Fruit fly (Drosophila melanogaster) whole organism, embryonic: ENCODE results near the gene CG10222.

ENCODE experiments used
- Awh ChIP-seq: fragments of 200-800 bp; sonication (Bioruptor generic); IDR thresholded peaks from 2 replicates; pipeline ENCODE4, ENCODE4 v1.3.6; 2022; ENCODE audit warnings: missing biosample characterization, missing genetic modification characterization
- B-H1 ChIP-seq: fragments of 200-800 bp; sonication (Bioruptor generic); IDR thresholded peaks from 3 replicates; pipeline ENCODE4 v1.3.6; 2022; ENCODE audit warnings: missing biosample characterization, missing genetic modification characterization
- BEAF-32 ChIP-seq: fragments of 200-800 bp; sonication (Bioruptor generic); optimal IDR thresholded peaks from 3 replicates; lab custom pipeline; 2017; ENCODE audit warnings: missing biosample characterization, missing genetic modification characterization, mild to moderate bottlenecking, moderate library complexity, missing genetic modification reagents
- CG10267 ChIP-seq: fragments of 200-800 bp; sonication (Bioruptor generic); optimal IDR thresholded peaks from 2 replicates; lab custom pipeline; 2018; ENCODE audit warnings: missing biosample characterization, mild to moderate bottlenecking, missing genetic modification characterization, moderate library complexity
- CG10543 ChIP-seq: fragments of 200-800 bp; sonication (Bioruptor generic); optimal IDR thresholded peaks from 3 replicates; lab custom pipeline; 2017; ENCODE audit warnings: missing biosample characterization, mild to moderate bottlenecking, missing genetic modification characterization, moderate library complexity
- CG11247 ChIP-seq: fragments of 200-800 bp; sonication (Bioruptor generic); IDR thresholded peaks from 2 replicates; pipeline ENCODE4 v1.3.6; 2022; ENCODE audit warnings: missing biosample characterization, missing genetic modification characterization
- CG1233 ChIP-seq: fragments of 200-800 bp; sonication (Bioruptor generic); optimal IDR thresholded peaks from 4 replicates; lab custom pipeline; 2018; ENCODE audit warnings: missing biosample characterization, mild to moderate bottlenecking, missing genetic modification characterization
- CG12744 ChIP-seq: fragments of 200-800 bp; sonication (Bioruptor generic); optimal IDR thresholded peaks from 2 replicates; lab custom pipeline; 2016; ENCODE audit warnings: missing biosample characterization, missing genetic modification characterization
- CG13424 ChIP-seq: fragments of 200-800 bp; sonication (Bioruptor generic); optimal IDR thresholded peaks from 2 replicates; lab custom pipeline; 2019; ENCODE audit warnings: missing biosample characterization, mild to moderate bottlenecking, missing genetic modification characterization, moderate library complexity
- CG1603 ChIP-seq: fragments of 200-800 bp; sonication (Bioruptor generic); optimal IDR thresholded peaks from 2 replicates; lab custom pipeline; 2019; ENCODE audit warnings: missing biosample characterization, mild to moderate bottlenecking, missing genetic modification characterization, moderate library complexity
- CG16863 ChIP-seq: fragments of 200-800 bp; sonication (Bioruptor generic); optimal IDR thresholded peaks from 3 replicates; lab custom pipeline; 2016; ENCODE audit warnings: missing biosample characterization, missing genetic modification characterization
- CG17186 ChIP-seq: fragments of 200-800 bp; sonication (Bioruptor generic); optimal IDR thresholded peaks from 3 replicates; lab custom pipeline; 2017; ENCODE audit warnings: missing biosample characterization, missing genetic modification reagents, missing genetic modification characterization
- CG17359 ChIP-seq: fragments of 200-800 bp; sonication (Bioruptor generic); optimal IDR thresholded peaks from 3 replicates; lab custom pipeline; 2018; ENCODE audit warnings: missing biosample characterization, mild to moderate bottlenecking, missing genetic modification characterization, moderate library complexity
- CG18011 ChIP-seq: fragments of 200-800 bp; sonication (Bioruptor generic); optimal IDR thresholded peaks from 2 replicates; lab custom pipeline; 2017; ENCODE audit warnings: missing biosample characterization, missing genetic modification characterization, mild to moderate bottlenecking, moderate library complexity, missing genotype
- CG1832 ChIP-seq: fragments of 200-800 bp; sonication (Bioruptor generic); optimal IDR thresholded peaks from 2 replicates; lab custom pipeline; 2017; ENCODE audit warnings: missing biosample characterization, mild to moderate bottlenecking, missing genetic modification characterization, inconsistent platforms
- CG2712 ChIP-seq: fragments of 200-800 bp; optimal IDR thresholded peaks from 3 replicates; lab custom pipeline; 2019; ENCODE audit warnings: missing biosample characterization, mild to moderate bottlenecking, missing genetic modification characterization, moderate library complexity
- CG32767 ChIP-seq: fragments of 200-800 bp; sonication (Bioruptor generic); IDR thresholded peaks from 2 replicates; pipeline ENCODE4 v1.3.6; 2022; ENCODE audit warnings: missing biosample characterization, missing genetic modification characterization
- CG6683 ChIP-seq: fragments of 200-800 bp; sonication (Bioruptor generic); optimal IDR thresholded peaks from 2 replicates; lab custom pipeline; 2017; ENCODE audit warnings: missing biosample characterization, mild to moderate bottlenecking, missing genetic modification characterization, missing genetic modification reagents
- CG9797 ChIP-seq: fragments of 200-800 bp; sonication (Bioruptor generic); optimal IDR thresholded peaks from 3 replicates; lab custom pipeline; 2018; ENCODE audit warnings: missing biosample characterization, mild to moderate bottlenecking, missing genetic modification characterization
- CG9932 ChIP-seq: fragments of 200-800 bp; sonication (Bioruptor generic); IDR thresholded peaks from 2 replicates; pipeline ENCODE4 v1.3.6; 2022; ENCODE audit warnings: missing biosample characterization, missing genetic modification characterization
- CoRest ChIP-seq: fragments of 200-800 bp; sonication (Bioruptor generic); optimal IDR thresholded peaks from 3 replicates; lab custom pipeline; 2018; ENCODE audit warnings: missing biosample characterization, mild to moderate bottlenecking, missing genetic modification characterization, moderate library complexity
- Dip2 ChIP-seq: fragments of 200-800 bp; sonication (Bioruptor generic); IDR thresholded peaks from 2 replicates; pipeline ENCODE4 v1.3.6; 2022; ENCODE audit warnings: missing biosample characterization, missing genetic modification characterization
- Dll ChIP-seq: fragments of 200-800 bp; sonication (Bioruptor generic); IDR thresholded peaks from 4 replicates; pipeline ENCODE4 v1.3.6; 2022; ENCODE audit warnings: missing biosample characterization, missing genetic modification characterization; ENCODE audit not compliant: partially characterized antibody
- Drgx ChIP-seq: fragments of 200-800 bp; sonication (Bioruptor generic); IDR thresholded peaks from 2 replicates; pipeline ENCODE4 v1.3.6; 2022; ENCODE audit warnings: missing biosample characterization, missing genetic modification characterization
- Gsc ChIP-seq: fragments of 200-800 bp; sonication (Bioruptor generic); IDR thresholded peaks from 2 replicates; pipeline ENCODE4 v1.3.6; 2022; ENCODE audit warnings: missing biosample characterization, missing genetic modification characterization
- H2.0 ChIP-seq: fragments of 200-800 bp; sonication (Bioruptor generic); IDR thresholded peaks from 2 replicates; pipeline ENCODE4 v1.3.6; 2022; ENCODE audit warnings: missing biosample characterization, missing genetic modification characterization
- HLH4C ChIP-seq: fragments of 200-800 bp; sonication (Bioruptor generic); IDR thresholded peaks from 3 replicates; pipeline ENCODE4 v1.3.6; 2022; ENCODE audit warnings: missing biosample characterization, missing genetic modification characterization; ENCODE audit not compliant: partially characterized antibody
- Lim3 ChIP-seq: fragments of 200-800 bp; sonication (Bioruptor generic); IDR thresholded peaks from 2 replicates; pipeline ENCODE4 v1.3.6; 2022; ENCODE audit warnings: missing biosample characterization, missing genetic modification characterization
- MBD-R2 ChIP-seq: fragments of 200-800 bp; sonication (Bioruptor generic); IDR thresholded peaks from 2 replicates; pipeline ENCODE4 v1.3.6; 2022; ENCODE audit warnings: missing biosample characterization, missing genetic modification characterization
- Meics ChIP-seq: fragments of 200-800 bp; sonication (Bioruptor generic); optimal IDR thresholded peaks from 2 replicates; lab custom pipeline; 2017; ENCODE audit warnings: missing biosample characterization, mild to moderate bottlenecking, missing genetic modification characterization
- Mrtf ChIP-seq: fragments of 200-800 bp; sonication (Bioruptor generic); IDR thresholded peaks from 3 replicates; pipeline ENCODE4 v1.3.6; 2022; ENCODE audit warnings: missing biosample characterization, missing genetic modification characterization
- Ptx1 ChIP-seq: fragments of 200-800 bp; sonication (Bioruptor generic); IDR thresholded peaks from 2 replicates; pipeline ENCODE4 v1.3.6; 2022; ENCODE audit warnings: missing biosample characterization, missing genetic modification characterization
- ac ChIP-seq: fragments of 200-800 bp; sonication (Bioruptor generic); optimal IDR thresholded peaks from 3 replicates; lab custom pipeline; 2017; ENCODE audit warnings: missing biosample characterization, mild to moderate bottlenecking, missing genetic modification characterization
- ash1 ChIP-seq: fragments of 200-800 bp; sonication (Bioruptor generic); optimal IDR thresholded peaks from 2 replicates; lab custom pipeline; 2018; ENCODE audit warnings: missing biosample characterization, mild to moderate bottlenecking, missing genetic modification characterization
- kay ChIP-seq: fragments of 200-800 bp; sonication (Bioruptor generic); optimal IDR thresholded peaks from 2 replicates; lab custom pipeline; 2016; ENCODE audit warnings: missing biosample characterization, missing genetic modification characterization
- kni ChIP-seq: fragments of 200-800 bp; sonication (Bioruptor generic); optimal IDR thresholded peaks from 3 replicates; lab custom pipeline; 2017; ENCODE audit warnings: mild to moderate bottlenecking, missing biosample characterization, missing genetic modification reagents, missing genetic modification characterization
- mld ChIP-seq: fragments of 200-800 bp; sonication (Bioruptor generic); IDR thresholded peaks from 3 replicates; pipeline ENCODE4 v1.3.6; 2022; ENCODE audit warnings: missing biosample characterization, missing genetic modification characterization; ENCODE audit not compliant: partially characterized antibody
- nerfin-2 ChIP-seq: fragments of 200-800 bp; sonication (Bioruptor generic); IDR thresholded peaks from 2 replicates; pipeline ENCODE4 v1.3.6; 2022; ENCODE audit warnings: missing biosample characterization, missing genetic modification characterization; ENCODE audit not compliant: partially characterized antibody
- org-1 ChIP-seq: fragments of 200-800 bp; sonication (Bioruptor generic); optimal IDR thresholded peaks from 2 replicates; lab custom pipeline; 2017; ENCODE audit warnings: missing biosample characterization, missing genetic modification characterization
- p53 ChIP-seq: fragments of 200-800 bp; sonication (Bioruptor generic); optimal IDR thresholded peaks from 2 replicates; lab custom pipeline; 2016; ENCODE audit warnings: missing biosample characterization, missing genetic modification characterization
- pb ChIP-seq: fragments of 200-800 bp; sonication (Bioruptor generic); optimal IDR thresholded peaks from 3 replicates; lab custom pipeline; 2016; ENCODE audit warnings: missing biosample characterization, missing genetic modification characterization
- phol ChIP-seq: fragments of 200-800 bp; sonication (Bioruptor generic); optimal IDR thresholded peaks from 3 replicates; lab custom pipeline; 2018; ENCODE audit warnings: missing biosample characterization, mild to moderate bottlenecking, missing genetic modification characterization, moderate library complexity
- sna ChIP-seq: fragments of 200-800 bp; sonication (Bioruptor generic); IDR thresholded peaks from 2 replicates; pipeline ENCODE4 v1.3.6; 2022; ENCODE audit warnings: missing biosample characterization, missing genetic modification characterization; ENCODE audit not compliant: partially characterized antibody
- stc ChIP-seq: fragments of 200-800 bp; sonication (Bioruptor generic); IDR thresholded peaks from 2 replicates; pipeline ENCODE4 v1.3.6; 2022; ENCODE audit warnings: missing biosample characterization, missing genetic modification characterization
- sug ChIP-seq: fragments of 200-800 bp; optimal IDR thresholded peaks from 2 replicates; lab custom pipeline; 2019; ENCODE audit warnings: missing biosample characterization, mild to moderate bottlenecking, missing genetic modification characterization, moderate library complexity
- unc-4 ChIP-seq: fragments of 200-800 bp; sonication (Bioruptor generic); IDR thresholded peaks from 2 replicates; pipeline ENCODE4 v1.3.6; 2022; ENCODE audit warnings: missing biosample characterization, missing genetic modification characterization; ENCODE audit not compliant: partially characterized antibody
- vnd ChIP-seq: fragments of 200-800 bp; sonication (Bioruptor generic); IDR thresholded peaks from 3 replicates; pipeline ENCODE4 v1.3.6; 2022; ENCODE audit warnings: missing biosample characterization, missing genetic modification characterization; ENCODE audit not compliant: partially characterized antibody
- yki ChIP-seq: fragments of >200 bp; optimal IDR thresholded peaks from 3 replicates; lab custom pipeline; 2018
- zen2 ChIP-seq: fragments of 200-800 bp; sonication (Bioruptor generic); IDR thresholded peaks from 3 replicates; pipeline ENCODE4 v1.3.6; 2022; ENCODE audit warnings: missing biosample characterization, missing genetic modification characterization; ENCODE audit not compliant: partially characterized antibody

The CG10222 gene

DNA sequence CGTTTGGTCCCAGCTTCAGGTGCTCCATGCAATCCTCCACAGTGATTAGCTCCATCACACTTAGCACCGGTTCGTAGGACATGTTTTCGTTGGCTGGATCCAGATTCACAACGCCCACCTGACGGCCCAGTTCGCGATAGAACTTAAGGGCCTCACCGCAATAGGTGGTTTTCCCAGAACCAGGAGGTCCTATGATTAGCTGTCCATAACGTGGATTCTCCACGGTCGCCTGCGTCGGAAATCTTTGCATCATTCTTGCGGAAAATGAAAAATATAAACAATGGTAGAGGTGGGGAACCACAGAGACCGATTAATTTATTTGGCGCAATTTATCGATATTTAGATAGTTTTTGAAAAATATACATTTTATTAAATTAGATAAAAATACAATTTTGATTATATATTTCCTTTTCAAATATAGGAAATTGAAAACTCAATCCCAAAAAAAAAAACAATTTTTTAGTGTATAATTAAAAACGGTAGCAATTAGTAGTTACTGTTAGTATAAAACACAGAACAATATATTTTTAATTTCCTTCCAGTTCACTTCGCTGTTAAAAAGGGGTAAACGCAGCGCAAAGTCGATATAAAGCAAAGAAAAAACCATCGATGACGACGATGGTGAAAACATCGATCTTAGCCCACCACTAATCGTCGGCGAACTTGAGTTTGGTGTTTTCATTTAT is at the start of gene CG10222, which contains the start of gene flr:
TSS of gene CG10222 (minus strand) at position 254 of the 686 bp plus-strand sequence.
TSS of gene flr (plus strand) at position 644 of the 686 bp plus-strand sequence.
- TF ChIP-seq CG16863 (GFP tag; lab: Kevin White, UChicago) (no peak), CG9797 (GFP tag; lab: Kevin White, UChicago) (no peak), ac (no peak), CG6683 (GFP tag; lab: Kevin White, UChicago) (no peak), Dll (GFP tag; lab: Robert Waterston, UW) (peak; percentile 85), CG10543 (peak; percentile 30), CG1233 (GFP tag; lab: Kevin White, UChicago) (no peak), CG17186 (GFP tag; lab: Kevin White, UChicago) (peak; percentile 62), CG12744 (no peak), CG2712 (tag; lab: Kevin White, UChicago) (peak; percentile 13), yki (lab: Kevin White, UChicago) (no peak), Mrtf (GFP tag; lab: Robert Waterston, UW) (no peak), Drgx (no peak), mld (GFP tag; lab: Robert Waterston, UW) (0 out of 3 replicates have a peak, but pooled peaks have one; percentile 62), Awh (GFP tag; lab: Robert Waterston, UW) (no peak), vnd (GFP tag; lab: Robert Waterston, UW) (peak; percentile 71), CG1603 (peak; percentile 7), zen2 (GFP tag; lab: Robert Waterston, UW) (0 out of 3 replicates have a peak, but pooled peaks have one; percentile 10), p53 (GFP tag; lab: Kevin White, UChicago) (no peak), BEAF-32 (peak; percentile 73), Gsc (GFP tag; lab: Robert Waterston, UW) (no peak), CG1832 (GFP tag; lab: Kevin White, UChicago) (no peak), B-H1 (GFP tag; lab: Robert Waterston, UW) (no peak), CG11247 (no peak), CG13424 (tag; lab: Kevin White, UChicago) (peak; percentile 18), kay (GFP tag; lab: Kevin White, UChicago) (peak; percentile 24), stc (GFP tag; lab: Robert Waterston, UW) (no peak), ash1 (no peak), nerfin-2 (peak; percentile 44; the same call in 1 of the 2 replicates), CG17359 (tag; lab: Kevin White, UChicago) (no peak), sna (GFP tag; lab: Robert Waterston, UW) (0 out of 2 replicates have a peak, but pooled peaks have one; percentile 51), pb (no peak), Dip2 (no peak), Ptx1 (GFP tag; lab: Robert Waterston, UW) (no peak), phol (tag; lab: Kevin White, UChicago) (peak; percentile 36), kni (GFP tag; lab: Kevin White, UChicago) (no peak), unc-4 (peak; percentile 71), CG32767 (GFP tag; lab: Robert Waterston, UW) (no peak), CG10267 (peak; percentile 42), HLH4C (peak; percentile 82), Meics (GFP tag; lab: Kevin White, UChicago) (peak; percentile 27), org-1 (GFP tag; lab: Kevin White, UChicago) (no peak), Lim3 (GFP tag; lab: Robert Waterston, UW) (no peak), CoRest (peak; percentile 46), MBD-R2 (peak; percentile 65), CG9932 (GFP tag; lab: Robert Waterston, UW) (peak; percentile 56), sug (tag; lab: Kevin White, UChicago) (peak; percentile 8), H2.0 (GFP tag; lab: Robert Waterston, UW) (no peak), CG18011 (no peak)
